Worm (Caenorhabditis elegans) whole organism, L4/young adult: ENCODE measurements around the gene nhr-275.

ENCODE experiments used
- W03F9.2 ChIP-seq: fragments of 150-350 bp; optimal IDR thresholded peaks from 2 replicates; lab custom pipeline; 2014; ENCODE audit warnings: missing biosample characterization, missing genetic modification characterization
- dao-5 ChIP-seq: sonication (generic microtip); optimal IDR thresholded peaks from 2 replicates; lab custom pipeline; 2016; ENCODE audit warnings: missing genotype, missing genetic modification characterization, moderate library complexity, missing compliant biosample characterization
- him-1 ChIP-seq: sonication (generic microtip); optimal IDR thresholded peaks from 2 replicates; lab custom pipeline; 2016; ENCODE audit warnings: missing genotype, missing genetic modification reagents, missing genetic modification characterization, missing compliant biosample characterization

Gene nhr-275

DNA sequence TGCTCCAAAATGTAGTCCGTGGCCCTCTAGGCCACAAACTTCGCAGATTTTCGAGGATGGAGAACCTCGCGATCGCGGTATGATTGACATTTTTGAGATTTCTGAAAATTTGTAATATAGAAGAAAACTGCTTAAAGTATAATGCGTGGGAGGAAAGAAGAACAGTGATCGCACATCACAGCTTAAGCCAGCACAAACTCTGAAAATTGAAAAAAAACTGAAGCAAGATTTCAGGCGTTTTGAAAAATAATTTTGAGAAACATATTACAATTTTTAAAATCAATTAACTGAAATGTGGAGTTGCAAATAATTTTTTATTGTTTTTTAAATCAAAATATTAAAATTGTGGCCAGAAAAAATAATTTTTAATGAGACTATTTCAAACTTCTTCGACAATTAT is at the start of gene nhr-275:
nhr-275 (minus strand) TSS at position 101 of the 400 bp plus-strand sequence.
- no peak for TF ChIP-seq W03F9.2 (tag; lab: Kevin White, UChicago)
- no peak for TF ChIP-seq him-1 (tag; lab: Kevin White, UChicago)
- TF ChIP-seq dao-5 (tag; lab: Kevin White, UChicago): no peak

- TF ChIP-seq dao-5 (tag; lab: Kevin White, UChicago) (no peak), him-1 (tag; lab: Kevin White, UChicago) (no peak), W03F9.2 (tag; lab: Kevin White, UChicago) (no peak)
Measured at ce11 chrV:2308246-2308645, 41.4 kb upstream of the nhr-275 start.

ce11 chrV:2306383-2306782 is 39.5 kb upstream of the nhr-275 start:
- TF ChIP-seq dao-5 (tag; lab: Kevin White, UChicago): no peak
- no peak for TF ChIP-seq W03F9.2 (tag; lab: Kevin White, UChicago)
- TF ChIP-seq him-1 (tag; lab: Kevin White, UChicago): no peak

- TF ChIP-seq W03F9.2 (tag; lab: Kevin White, UChicago): no peak
- TF ChIP-seq him-1 (tag; lab: Kevin White, UChicago): no peak
- no peak for TF ChIP-seq dao-5 (tag; lab: Kevin White, UChicago)
Measured at ce11 chrV:2303775-2304174, 36.9 kb upstream of the nhr-275 start, which contains the start of gene irld-15. irld-15 (minus strand) TSS chrV:2303875.

- TF ChIP-seq W03F9.2 (tag; lab: Kevin White, UChicago): no peak
- TF ChIP-seq him-1 (tag; lab: Kevin White, UChicago): no peak
- TF ChIP-seq dao-5 (tag; lab: Kevin White, UChicago): no peak
Measured at ce11 chrV:2300905-2301304, 34.0 kb upstream of the nhr-275 start, which contains the start of gene Y19D10B.8. Y19D10B.8 (minus strand) TSS chrV:2301005.

DNA sequence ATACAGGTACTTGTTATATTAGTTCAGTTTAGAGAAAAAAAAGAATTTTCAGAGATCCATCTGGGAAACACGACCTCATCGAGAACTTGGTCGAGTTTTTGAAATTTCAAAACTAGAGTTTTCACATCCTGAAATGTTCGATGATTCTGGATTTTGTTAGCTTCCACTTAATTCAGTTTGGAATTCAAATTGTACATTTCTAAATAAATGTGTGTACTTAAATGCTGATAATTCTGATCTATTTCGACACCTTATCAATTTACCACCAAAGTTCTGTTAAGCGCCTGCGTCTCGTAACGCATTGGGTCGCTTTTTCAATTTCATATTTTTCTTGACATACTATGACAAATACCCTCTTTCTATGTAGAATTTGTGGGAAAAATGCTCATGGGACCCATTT is 27.7 kb upstream of the nhr-275 start, which contains the start of gene nhr-226:
nhr-226 (plus strand) TSS at position 301 of the 400 bp plus-strand sequence.
- TF ChIP-seq dao-5 (tag; lab: Kevin White, UChicago): no peak
- TF ChIP-seq W03F9.2 (tag; lab: Kevin White, UChicago): no peak
- TF ChIP-seq him-1 (tag; lab: Kevin White, UChicago): no peak

ce11 chrV:2292240-2292639 is 25.4 kb upstream of the nhr-275 start, which contains the start of gene nhr-115:
nhr-115 (plus strand) TSS chrV:2292540.
- TF ChIP-seq dao-5 (tag; lab: Kevin White, UChicago) (no peak), W03F9.2 (tag; lab: Kevin White, UChicago) (no peak), him-1 (tag; lab: Kevin White, UChicago) (no peak)

- TF ChIP-seq dao-5 (tag; lab: Kevin White, UChicago) (no peak), him-1 (tag; lab: Kevin White, UChicago) (no peak), W03F9.2 (tag; lab: Kevin White, UChicago) (no peak)
Measured at ce11 chrV:2290329-2290728, 23.5 kb upstream of the nhr-275 start, which contains the start of gene nhr-225. nhr-225 (minus strand) TSS chrV:2290474.

ce11 chrV:2285107-2285506 is 18.2 kb upstream of the nhr-275 start, which contains the start of gene nhr-227:
nhr-227 (plus strand) TSS chrV:2285432.
- no peak for TF ChIP-seq W03F9.2 (tag; lab: Kevin White, UChicago)
- no peak for TF ChIP-seq dao-5 (tag; lab: Kevin White, UChicago)

ce11 chrV:2281499-2281898 is 14.6 kb upstream of the nhr-275 start, which contains the start of gene nhr-228:
nhr-228 (plus strand) TSS chrV:2281759.
- TF ChIP-seq dao-5 (tag; lab: Kevin White, UChicago): no peak
- TF ChIP-seq him-1 (tag; lab: Kevin White, UChicago): no peak
- peak; percentile 17 for TF ChIP-seq W03F9.2 (tag; lab: Kevin White, UChicago)

ce11 chrV:2278543-2278942 is 11.7 kb upstream of the nhr-275 start, which contains the start of gene fbxa-137:
fbxa-137 (plus strand) TSS chrV:2278816.
- TF ChIP-seq dao-5 (tag; lab: Kevin White, UChicago) (no peak), him-1 (tag; lab: Kevin White, UChicago) (no peak), W03F9.2 (tag; lab: Kevin White, UChicago) (no peak)

- TF ChIP-seq him-1 (tag; lab: Kevin White, UChicago) (no peak), dao-5 (tag; lab: Kevin White, UChicago) (no peak), W03F9.2 (tag; lab: Kevin White, UChicago) (no peak)
Measured at ce11 chrV:2278052-2278451, 11.2 kb upstream of the nhr-275 start, which contains the start of gene nhr-59. nhr-59 (minus strand) TSS chrV:2278265.

DNA sequence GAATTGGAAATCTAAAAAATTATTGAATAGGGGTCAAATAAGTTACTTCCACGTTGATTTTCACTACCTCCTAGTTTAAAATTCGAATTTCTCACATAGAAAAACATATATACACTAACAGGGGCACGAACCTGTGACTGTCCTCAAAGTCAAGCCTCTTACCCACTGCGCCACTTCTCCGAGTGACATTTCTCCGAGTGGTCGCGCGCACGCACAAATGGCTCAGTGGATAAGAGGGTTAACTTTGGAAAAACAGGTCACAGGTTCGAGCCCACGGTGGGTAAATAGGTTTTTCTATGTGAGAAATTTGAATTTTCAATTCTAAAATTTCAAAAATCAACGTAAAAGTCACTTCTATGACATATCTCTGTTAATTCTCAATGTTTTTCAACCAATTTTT is 10.4 kb upstream of the nhr-275 start:
- no peak for TF ChIP-seq dao-5 (tag; lab: Kevin White, UChicago)

ce11 chrV:2274253-2274892 is 7.5 kb upstream of the nhr-275 start, which contains the start of the genes Y5H2A.4 and abu-4:
Y5H2A.4 (minus strand) TSS chrV:2274353.
abu-4 (plus strand) TSS chrV:2274842.
- TF ChIP-seq dao-5 (tag; lab: Kevin White, UChicago) (no peak), W03F9.2 (tag; lab: Kevin White, UChicago) (no peak), him-1 (tag; lab: Kevin White, UChicago) (no peak)
